Worm (Caenorhabditis elegans) whole organism, late embryonic: ENCODE results near the gene F01G4.6.

ENCODE experiments used
- Y22D7AL.16 ChIP-seq: sonication (generic microtip); optimal IDR thresholded peaks from 2 replicates; lab custom pipeline; 2016; ENCODE audit warnings: missing genetic modification characterization, missing compliant biosample characterization
- dve-1 ChIP-seq: sonication (generic microtip); optimal IDR thresholded peaks from 2 replicates; lab custom pipeline; 2017; ENCODE audit warnings: antibody characterized with exemption, mild to moderate bottlenecking, missing genetic modification characterization, missing compliant biosample characterization
- hlh-15 ChIP-seq: sonication (generic microtip); optimal IDR thresholded peaks from 2 replicates; lab custom pipeline; 2016; ENCODE audit warnings: missing genetic modification characterization, missing compliant biosample characterization
- mec-3 ChIP-seq: sonication (generic microtip); optimal IDR thresholded peaks from 2 replicates; lab custom pipeline; 2016; ENCODE audit warnings: borderline replicate concordance, missing genetic modification characterization, missing compliant biosample characterization
- nhr-11 ChIP-seq: fragments of 150-350 bp; optimal IDR thresholded peaks from 2 replicates; lab custom pipeline; 2014; ENCODE audit warnings: missing biosample characterization, missing genetic modification characterization
- sox-2 ChIP-seq: fragments of 200-800 bp; sonication (Bioruptor generic); IDR thresholded peaks from 2 replicates; pipeline ENCODE4 v1.3.6; 2022; ENCODE audit warnings: missing genetic modification reagents, missing genetic modification characterization, missing compliant biosample characterization
- tbx-2 ChIP-seq: sonication (generic microtip); optimal IDR thresholded peaks from 2 replicates; lab custom pipeline; 2016; ENCODE audit warnings: missing genetic modification characterization, missing compliant biosample characterization
- unc-86 ChIP-seq: sonication (generic microtip); optimal IDR thresholded peaks from 2 replicates; lab custom pipeline; 2016; ENCODE audit warnings: missing genetic modification characterization, missing compliant biosample characterization

DNA sequence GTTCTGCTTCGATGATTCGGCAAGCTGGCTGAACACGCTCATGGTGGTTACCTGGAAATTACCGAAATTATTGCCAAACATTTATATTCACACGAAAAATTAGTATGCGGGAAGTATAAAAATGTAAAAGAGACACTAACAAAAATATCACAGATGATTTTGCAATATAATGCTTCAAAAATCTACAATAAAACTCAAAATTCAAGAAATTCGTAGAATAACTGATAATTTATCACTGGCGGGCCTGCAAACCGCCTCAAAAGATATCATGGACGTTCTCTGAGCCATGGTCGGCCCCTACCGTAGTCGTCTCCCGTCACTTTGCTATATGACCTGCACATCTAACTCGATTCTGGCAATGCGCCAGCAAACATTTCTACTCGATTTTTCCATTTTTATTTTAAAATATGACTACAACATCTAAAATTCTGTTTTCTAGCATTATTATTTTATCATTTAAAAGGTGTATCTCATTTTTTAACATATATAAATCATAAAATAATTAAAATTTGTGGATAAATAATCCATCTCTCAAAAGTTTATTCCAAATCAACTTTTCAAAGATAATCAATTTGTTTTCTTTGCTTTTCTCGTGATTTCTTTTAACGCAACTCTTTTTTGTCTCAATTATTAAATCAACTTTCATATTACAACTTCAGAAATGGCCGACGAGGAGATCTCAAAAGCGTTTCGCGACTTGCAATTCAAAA, at the start of gene F01G4.6, which contains the start of gene pfd-1:
- TF ChIP-seq Y22D7AL.16 (tag; lab: Kevin White, UChicago) (no peak), tbx-2 (tag; lab: Kevin White, UChicago) (peak; percentile 44), mec-3 (no peak), dve-1 (tag; lab: Kevin White, UChicago) (peak; percentile 54), hlh-15 (tag; lab: Kevin White, UChicago) (no peak), unc-86 (no peak), sox-2 (GFP tag; lab: Robert Waterston, UW) (no peak), nhr-11 (tag; lab: Kevin White, UChicago) (no peak)
